Fruit fly (Drosophila melanogaster) whole organism, embryonic: ENCODE results near the gene Alp13.

ENCODE experiments used
- C15 ChIP-seq: fragments of 200-800 bp; sonication (Bioruptor generic); IDR thresholded peaks from 3 replicates; pipeline ENCODE4 v1.3.6; 2022; ENCODE audit warnings: missing biosample characterization, missing genetic modification characterization
- CG11093 ChIP-seq: fragments of 200-800 bp; sonication (Bioruptor generic); IDR thresholded peaks from 3 replicates; pipeline ENCODE4 v1.3.6; 2022; ENCODE audit warnings: missing biosample characterization, missing genetic modification characterization
- CG12942 ChIP-seq: fragments of 200-800 bp; sonication (Bioruptor generic); optimal IDR thresholded peaks from 3 replicates; lab custom pipeline; 2016; ENCODE audit warnings: missing biosample characterization, missing genetic modification characterization
- CG14710 ChIP-seq: fragments of 200-800 bp; sonication (Bioruptor generic); optimal IDR thresholded peaks from 3 replicates; lab custom pipeline; 2019; ENCODE audit warnings: missing biosample characterization, mild to moderate bottlenecking, missing genetic modification characterization, moderate library complexity
- CG1529 ChIP-seq: fragments of 200-800 bp; sonication (Bioruptor generic); optimal IDR thresholded peaks from 3 replicates; lab custom pipeline; 2018; ENCODE audit warnings: missing biosample characterization, missing genetic modification characterization
- CG15479 ChIP-seq: fragments of 200-800 bp; sonication (Bioruptor generic); optimal IDR thresholded peaks from 3 replicates; lab custom pipeline; 2019; ENCODE audit warnings: missing biosample characterization, mild to moderate bottlenecking, missing genetic modification characterization, moderate library complexity
- CG2712 ChIP-seq: fragments of 200-800 bp; optimal IDR thresholded peaks from 3 replicates; lab custom pipeline; 2019; ENCODE audit warnings: missing biosample characterization, mild to moderate bottlenecking, missing genetic modification characterization, moderate library complexity
- CG3065 ChIP-seq: fragments of 200-800 bp; sonication (Bioruptor generic); optimal IDR thresholded peaks from 2 replicates; lab custom pipeline; 2016; ENCODE audit warnings: missing biosample characterization, missing genetic modification characterization
- CG31365 ChIP-seq: fragments of 200-800 bp; sonication (Bioruptor generic); optimal IDR thresholded peaks from 2 replicates; lab custom pipeline; 2018; ENCODE audit warnings: missing biosample characterization, mild to moderate bottlenecking, missing genetic modification characterization
- CG31441 ChIP-seq: fragments of 200-800 bp; sonication (Bioruptor generic); IDR thresholded peaks from 2 replicates; pipeline ENCODE4 v1.3.6; 2022; ENCODE audit warnings: missing biosample characterization, missing genetic modification characterization
- CG3163 ChIP-seq: fragments of 200-800 bp; sonication (Bioruptor generic); optimal IDR thresholded peaks from 3 replicates; lab custom pipeline; 2016; ENCODE audit warnings: missing biosample characterization, missing genetic modification characterization
- CG34376 ChIP-seq: fragments of 200-800 bp; sonication (Bioruptor generic); optimal IDR thresholded peaks from 2 replicates; lab custom pipeline; 2018; ENCODE audit warnings: missing biosample characterization, mild to moderate bottlenecking, missing genetic modification characterization
- CG34422 ChIP-seq: fragments of 200-800 bp; sonication (Bioruptor generic); IDR thresholded peaks from 3 replicates; pipeline ENCODE4 v1.3.6; 2022; ENCODE audit warnings: missing biosample characterization, missing genetic modification characterization
- CG4707 ChIP-seq: fragments of 200-800 bp; sonication (Bioruptor generic); optimal IDR thresholded peaks from 2 replicates; lab custom pipeline; 2018; ENCODE audit warnings: missing biosample characterization, mild to moderate bottlenecking, missing genetic modification characterization, moderate library complexity
- CrebB ChIP-seq: fragments of 200-800 bp; sonication (Bioruptor generic); optimal IDR thresholded peaks from 3 replicates; lab custom pipeline; 2018; ENCODE audit warnings: missing biosample characterization, mild to moderate bottlenecking, missing genetic modification characterization
- Deaf1 ChIP-seq: fragments of 200-800 bp; optimal IDR thresholded peaks from 3 replicates; lab custom pipeline; 2019; ENCODE audit warnings: missing biosample characterization, mild to moderate bottlenecking, missing genetic modification characterization, moderate library complexity
- Fer1 ChIP-seq: fragments of 200-800 bp; sonication (Bioruptor generic); optimal IDR thresholded peaks from 2 replicates; lab custom pipeline; 2017; ENCODE audit warnings: missing biosample characterization, mild to moderate bottlenecking, missing genetic modification characterization
- Fer3 ChIP-seq: fragments of 200-800 bp; sonication (Bioruptor generic); optimal IDR thresholded peaks from 2 replicates; lab custom pipeline; 2018; ENCODE audit warnings: missing biosample characterization, mild to moderate bottlenecking, missing genetic modification characterization, moderate library complexity
- NK7.1 ChIP-seq: fragments of 200-800 bp; sonication (Bioruptor generic); optimal IDR thresholded peaks from 3 replicates; lab custom pipeline; 2016; ENCODE audit warnings: missing biosample characterization, missing genetic modification characterization
- Pdp1 ChIP-seq, 2 experiments: fragments of 200-800 bp; sonication (Bioruptor generic); optimal IDR thresholded peaks; 3 replicates each; lab custom pipeline; 2016; ENCODE audit warnings: missing biosample characterization in 2 of 2, missing genetic modification characterization in 2 of 2, mild to moderate bottlenecking in 1 of 2, moderate library complexity in 1 of 2
- Ravus ChIP-seq: fragments of 200-800 bp; sonication (Bioruptor generic); IDR thresholded peaks from 2 replicates; pipeline ENCODE4 v1.3.6; 2022; ENCODE audit warnings: missing biosample characterization, missing genetic modification characterization
- Rfx ChIP-seq: fragments of 200-800 bp; sonication (Bioruptor generic); IDR thresholded peaks from 2 replicates; pipeline ENCODE4 v1.3.6; 2022; ENCODE audit warnings: missing biosample characterization, missing genetic modification characterization
- Usf ChIP-seq: fragments of 200-800 bp; sonication (Bioruptor generic); optimal IDR thresholded peaks from 2 replicates; lab custom pipeline; 2017; ENCODE audit warnings: missing genotype, missing biosample characterization, missing genetic modification characterization
- ara ChIP-seq: fragments of 200-800 bp; sonication (Bioruptor generic); IDR thresholded peaks from 2 replicates; pipeline ENCODE4 v1.3.6; 2022; ENCODE audit warnings: missing biosample characterization, missing genetic modification characterization
- bbx ChIP-seq: fragments of 200-800 bp; sonication (Bioruptor generic); IDR thresholded peaks from 2 replicates; pipeline ENCODE4 v1.3.6; 2022; ENCODE audit warnings: missing biosample characterization, missing genetic modification characterization; ENCODE audit not compliant: partially characterized antibody
- chm ChIP-seq: fragments of 200-800 bp; sonication (Bioruptor generic); IDR thresholded peaks from 2 replicates; pipeline ENCODE4 v1.3.6; 2022; ENCODE audit warnings: missing biosample characterization, missing genetic modification characterization
- crol ChIP-seq: fragments of 200-800 bp; sonication (Bioruptor generic); IDR thresholded peaks from 2 replicates; pipeline ENCODE4 v1.3.6; 2022; ENCODE audit warnings: missing biosample characterization, missing genetic modification characterization
- da ChIP-seq: fragments of 200-800 bp; sonication (Bioruptor generic); optimal IDR thresholded peaks from 2 replicates; lab custom pipeline; 2016; ENCODE audit warnings: missing biosample characterization, missing genetic modification characterization
- dpn ChIP-seq, 2 experiments: fragments of 200-800 bp; sonication (Bioruptor generic); optimal IDR thresholded peaks; 3 replicates each; lab custom pipeline; 2016; ENCODE audit warnings: missing biosample characterization in 2 of 2, missing genetic modification characterization in 2 of 2
- kah ChIP-seq: fragments of 200-800 bp; sonication (Bioruptor generic); optimal IDR thresholded peaks from 2 replicates; lab custom pipeline; 2018; ENCODE audit warnings: missing biosample characterization, mild to moderate bottlenecking, missing genetic modification characterization
- kay ChIP-seq: fragments of 200-800 bp; sonication (Bioruptor generic); optimal IDR thresholded peaks from 2 replicates; lab custom pipeline; 2016; ENCODE audit warnings: missing biosample characterization, missing genetic modification characterization
- kni ChIP-seq: fragments of 200-800 bp; sonication (Bioruptor generic); optimal IDR thresholded peaks from 3 replicates; lab custom pipeline; 2017; ENCODE audit warnings: mild to moderate bottlenecking, missing biosample characterization, missing genetic modification reagents, missing genetic modification characterization
- knrl ChIP-seq: fragments of 200-800 bp; sonication (Bioruptor generic); IDR thresholded peaks from 3 replicates; pipeline ENCODE4 v1.3.6; 2022; ENCODE audit warnings: missing biosample characterization, missing genetic modification characterization; ENCODE audit not compliant: partially characterized antibody
- lab ChIP-seq: fragments of 200-800 bp; sonication (Bioruptor generic); optimal IDR thresholded peaks from 3 replicates; lab custom pipeline; 2017; ENCODE audit warnings: missing biosample characterization, missing genetic modification characterization, mild to moderate bottlenecking, moderate library complexity, missing genetic modification reagents
- mld ChIP-seq: fragments of 200-800 bp; sonication (Bioruptor generic); IDR thresholded peaks from 3 replicates; pipeline ENCODE4 v1.3.6; 2022; ENCODE audit warnings: missing biosample characterization, missing genetic modification characterization; ENCODE audit not compliant: partially characterized antibody
- nmo ChIP-seq: fragments of 200-800 bp; sonication (Bioruptor generic); optimal IDR thresholded peaks from 2 replicates; lab custom pipeline; 2018; ENCODE audit warnings: missing biosample characterization, mild to moderate bottlenecking, missing genetic modification characterization, moderate library complexity
- p53 ChIP-seq: fragments of 200-800 bp; sonication (Bioruptor generic); optimal IDR thresholded peaks from 2 replicates; lab custom pipeline; 2016; ENCODE audit warnings: missing biosample characterization, missing genetic modification characterization
- pfk ChIP-seq: fragments of 200-800 bp; sonication (Bioruptor generic); optimal IDR thresholded peaks from 2 replicates; lab custom pipeline; 2018; ENCODE audit warnings: missing biosample characterization, mild to moderate bottlenecking, missing genetic modification characterization, moderate library complexity
- sc ChIP-seq, 3 experiments: fragments of >200 bp in 2 of 3; fragments of 200-800 bp in 1 of 3; sonication (Bioruptor generic) in 1 of 3; optimal IDR thresholded peaks; 2 replicates in 2 of 3; 3 replicates in 1 of 3; lab custom pipeline; 2017; ENCODE audit warnings: mild to moderate bottlenecking in 1 of 3, missing biosample characterization in 1 of 3, missing genetic modification characterization in 1 of 3, missing genetic modification reagents in 1 of 3
- sd ChIP-seq: fragments of 200-800 bp; sonication (Bioruptor generic); optimal IDR thresholded peaks from 3 replicates; lab custom pipeline; 2018; ENCODE audit warnings: missing biosample characterization, mild to moderate bottlenecking, missing genetic modification characterization, moderate library complexity
- sens ChIP-seq: fragments of 200-800 bp; sonication (Bioruptor generic); peaks from one replicate; lab custom pipeline; 2016; ENCODE audit warnings: missing biosample characterization, missing genetic modification characterization
- sna ChIP-seq: fragments of 200-800 bp; sonication (Bioruptor generic); IDR thresholded peaks from 2 replicates; pipeline ENCODE4 v1.3.6; 2022; ENCODE audit warnings: missing biosample characterization, missing genetic modification characterization; ENCODE audit not compliant: partially characterized antibody
- so ChIP-seq: fragments of 200-800 bp; sonication (Bioruptor generic); IDR thresholded peaks from 3 replicates; pipeline ENCODE4 v1.3.6; 2022; ENCODE audit warnings: missing biosample characterization, missing genetic modification characterization
- sug ChIP-seq: fragments of 200-800 bp; optimal IDR thresholded peaks from 2 replicates; lab custom pipeline; 2019; ENCODE audit warnings: missing biosample characterization, mild to moderate bottlenecking, missing genetic modification characterization, moderate library complexity
- tio ChIP-seq: fragments of 200-800 bp; sonication (Bioruptor generic); optimal IDR thresholded peaks from 2 replicates; lab custom pipeline; 2017; ENCODE audit warnings: missing biosample characterization, missing genetic modification characterization, inconsistent platforms
- usp ChIP-seq: fragments of >200 bp; optimal IDR thresholded peaks from 2 replicates; lab custom pipeline; 2017; ENCODE audit warnings: missing biosample characterization, missing genetic modification characterization
- vfl ChIP-seq: fragments of 200-800 bp; sonication (Bioruptor generic); optimal IDR thresholded peaks from 2 replicates; lab custom pipeline; 2016; ENCODE audit warnings: missing biosample characterization, missing genetic modification characterization
- wek ChIP-seq: fragments of 200-800 bp; sonication (Bioruptor generic); optimal IDR thresholded peaks from 3 replicates; lab custom pipeline; 2018; ENCODE audit warnings: missing biosample characterization, mild to moderate bottlenecking, missing genetic modification characterization, moderate library complexity

The Alp13 gene

dm6 chr3R:10100498-10101196, 25.5 kb upstream of the Alp13 start (continued):
- TF ChIP-seq sc (optimal IDR thresholded peaks at IDR 0.05; lab: Kevin White, UChicago): no peak
- no peak for TF ChIP-seq sc (GFP tag; optimal IDR thresholded peaks at IDR 0.05; lab: Kevin White, UChicago)
- TF ChIP-seq ara (GFP tag; lab: Robert Waterston, UW): 0 out of 2 replicates have a peak, but pooled peaks have one; percentile 7
- no peak for TF ChIP-seq wek (GFP tag; lab: Kevin White, UChicago)
- no peak for TF ChIP-seq Usf (GFP tag; lab: Kevin White, UChicago)
- TF ChIP-seq sna (GFP tag; lab: Robert Waterston, UW): no peak
- TF ChIP-seq CG31441 (GFP tag; lab: Robert Waterston, UW): no peak
- TF ChIP-seq CG14710 (tag; lab: Kevin White, UChicago): no peak
- TF ChIP-seq crol: peak; percentile 98
- TF ChIP-seq CG3163: no peak
- peak; percentile 35; the same call in 1 of the 2 replicates for TF ChIP-seq bbx (GFP tag; lab: Robert Waterston, UW)
- TF ChIP-seq p53 (GFP tag; lab: Kevin White, UChicago): no peak
- TF ChIP-seq CG12942: peak; percentile 9
- TF ChIP-seq Ravus: no peak
- peak in 1 of 2 experiments; percentile 44 for TF ChIP-seq dpn (GFP tag; optimal IDR thresholded peaks at IDR 0.05; lab: Kevin White, UChicago)
- TF ChIP-seq CG3065 (GFP tag; lab: Kevin White, UChicago): peak; percentile 93

dm6 chr3R:10099401-10099848, 24.3 kb upstream of the Alp13 start:
- TF ChIP-seq sens (GFP tag; lab: Kevin White, UChicago) (no peak), mld (GFP tag; lab: Robert Waterston, UW) (no peak), kah (GFP tag; lab: Kevin White, UChicago) (no peak), CG1529 (GFP tag; lab: Kevin White, UChicago) (no peak), CG34376 (GFP tag; lab: Kevin White, UChicago) (peak; percentile 90), knrl (GFP tag; lab: Robert Waterston, UW) (no peak), so (GFP tag; lab: Robert Waterston, UW) (0 out of 3 replicates have a peak, but pooled peaks have one; percentile 17), pfk (GFP tag; lab: Kevin White, UChicago) (no peak), sd (peak; percentile 55), C15 (0 out of 3 replicates have a peak, but pooled peaks have one; percentile 35), NK7.1 (GFP tag; lab: Kevin White, UChicago) (no peak), nmo (no peak), CG34422 (GFP tag; lab: Robert Waterston, UW) (no peak), lab (GFP tag; lab: Kevin White, UChicago) (peak; percentile 73), CG15479 (GFP tag; lab: Kevin White, UChicago) (no peak), chm (peak; percentile 62; the same call in 1 of the 2 replicates), Pdp1 (GFP tag; optimal IDR thresholded peaks at IDR 0.05; lab: Kevin White, UChicago) (peak in 1 of 2 experiments; percentile 98), Rfx (GFP tag; lab: Robert Waterston, UW) (no peak), kay (GFP tag; lab: Kevin White, UChicago) (no peak), Deaf1 (tag; lab: Kevin White, UChicago) (peak; percentile 83), vfl (GFP tag; lab: Kevin White, UChicago) (no peak), CG4707 (GFP tag; lab: Kevin White, UChicago) (no peak), sug (peak; percentile 92), CG31365 (no peak), usp (no peak), da (no peak), CG2712 (tag; lab: Kevin White, UChicago) (peak; percentile 15), kni (GFP tag; lab: Kevin White, UChicago) (peak; percentile 15), Fer1 (GFP tag; lab: Kevin White, UChicago) (peak; percentile 31), CrebB (tag; lab: Kevin White, UChicago) (no peak), Fer3 (tag; lab: Kevin White, UChicago) (no peak), CG11093 (GFP tag; lab: Robert Waterston, UW) (no peak), tio (no peak)
